Fruit fly (Drosophila melanogaster): ENCODE measurements around the gene CG2258.
A peak's percentile ranks its signal among the peaks of the same experiment; 100 is the strongest.

The CG2258 gene

dm6 chrX:8100826-8101079 lies 1.1 kb downstream of the CG2258 start:
- no peak for TF ChIP-seq CG32121 (GFP tag; IDR thresholded peaks at IDR 0.05)
- no peak for TF ChIP-seq CG12605 (GFP tag; IDR thresholded peaks at IDR 0.05)
- no peak for TF ChIP-seq CG14655 (GFP tag; optimal IDR thresholded peaks at IDR 0.05)
- no peak for TF ChIP-seq CG4496 (GFP tag; IDR thresholded peaks at IDR 0.05)
- TF ChIP-seq Pif1B (GFP tag; optimal IDR thresholded peaks at IDR 0.05), result no peak
- TF ChIP-seq CG34367 (tag; optimal IDR thresholded peaks at IDR 0.05), result no peak
- no peak for TF ChIP-seq CG15710 (tag; optimal IDR thresholded peaks at IDR 0.05)
- no peak for TF ChIP-seq CG17806 (tag; optimal IDR thresholded peaks at IDR 0.05)
- no peak for TF ChIP-seq rn (GFP tag; IDR thresholded peaks at IDR 0.05)
- TF ChIP-seq fd96Ca (GFP tag; IDR thresholded peaks at IDR 0.05), result no peak
- no peak for TF ChIP-seq CG13204 (GFP tag; optimal IDR thresholded peaks at IDR 0.05)
- TF ChIP-seq Ets98B (GFP tag; IDR thresholded peaks at IDR 0.05), result no peak
- no peak for TF ChIP-seq CG8159 (tag; optimal IDR thresholded peaks at IDR 0.05)
- no peak for TF ChIP-seq gl (tag; optimal IDR thresholded peaks at IDR 0.05)
- TF ChIP-seq D1 (tag; optimal IDR thresholded peaks at IDR 0.05), result no peak
- no peak for TF ChIP-seq EcR (GFP tag; optimal IDR thresholded peaks at IDR 0.05)
- TF ChIP-seq CG8301 (tag; optimal IDR thresholded peaks at IDR 0.05), result no peak

- TF ChIP-seq CG15710 (tag; optimal IDR thresholded peaks at IDR 0.05) (peak; percentile 77), EcR (GFP tag; optimal IDR thresholded peaks at IDR 0.05) (no peak), Ets98B (GFP tag; IDR thresholded peaks at IDR 0.05) (peak; percentile 91), gl (tag; optimal IDR thresholded peaks at IDR 0.05) (peak; percentile 55), CG14655 (GFP tag; optimal IDR thresholded peaks at IDR 0.05) (peak; percentile 83), CG4496 (GFP tag; IDR thresholded peaks at IDR 0.05) (peak; percentile 93), CG13204 (GFP tag; optimal IDR thresholded peaks at IDR 0.05) (peak; percentile 46), Snoo (tag; optimal IDR thresholded peaks at IDR 0.05) (peak; percentile 54), CG17806 (tag; optimal IDR thresholded peaks at IDR 0.05) (peak; percentile 79), CG8301 (tag; optimal IDR thresholded peaks at IDR 0.05) (peak; percentile 75), Pif1A (GFP tag; optimal IDR thresholded peaks at IDR 0.05) (peak; percentile 78), Pif1B (GFP tag; optimal IDR thresholded peaks at IDR 0.05) (peak; percentile 70), CG34367 (tag; optimal IDR thresholded peaks at IDR 0.05) (peak; percentile 71), CG32121 (GFP tag; IDR thresholded peaks at IDR 0.05) (peak; percentile 87), CG9948 (tag; optimal IDR thresholded peaks at IDR 0.05) (peak; percentile 81), rn (GFP tag; IDR thresholded peaks at IDR 0.05) (peak; percentile 25; the same call in 1 of the 2 replicates), fd96Ca (GFP tag; IDR thresholded peaks at IDR 0.05) (peak; percentile 84), CG12605 (GFP tag; IDR thresholded peaks at IDR 0.05) (peak; percentile 85), D1 (tag; optimal IDR thresholded peaks at IDR 0.05) (peak; percentile 34), CG8159 (tag; optimal IDR thresholded peaks at IDR 0.05) (peak; percentile 82), CG10348 (GFP tag; IDR thresholded peaks at IDR 0.05) (0 out of 2 replicates have a peak, but pooled peaks have one; percentile 24)
Measured at dm6 chrX:8100026-8100825, 1.7 kb downstream of the CG2258 start.

dm6 chrX:8093722-8094177 lies 8.1 kb downstream of the CG2258 start, which contains the start of gene UbcE2H:
Gene UbcE2H (minus strand): TSS chrX:8094064.
- TF ChIP-seq CG14655 (GFP tag; optimal IDR thresholded peaks at IDR 0.05), result no peak
- no peak for TF ChIP-seq fd96Ca (GFP tag; IDR thresholded peaks at IDR 0.05)
- TF ChIP-seq CG10348 (GFP tag; IDR thresholded peaks at IDR 0.05), result no peak
- TF ChIP-seq CG12605 (GFP tag; IDR thresholded peaks at IDR 0.05), result no peak
- TF ChIP-seq Snoo (tag; optimal IDR thresholded peaks at IDR 0.05), result no peak
- TF ChIP-seq Pif1B (GFP tag; optimal IDR thresholded peaks at IDR 0.05), result peak; percentile 28
- no peak for TF ChIP-seq Ets98B (GFP tag; IDR thresholded peaks at IDR 0.05)
- peak; percentile 36 for TF ChIP-seq Pif1A (GFP tag; optimal IDR thresholded peaks at IDR 0.05)
- TF ChIP-seq rn (GFP tag; IDR thresholded peaks at IDR 0.05), result no peak
- TF ChIP-seq D1 (tag; optimal IDR thresholded peaks at IDR 0.05), result peak; percentile 39
- no peak for TF ChIP-seq EcR (GFP tag; optimal IDR thresholded peaks at IDR 0.05)
- TF ChIP-seq CG32121 (GFP tag; IDR thresholded peaks at IDR 0.05), result no peak
- no peak for TF ChIP-seq CG13204 (GFP tag; optimal IDR thresholded peaks at IDR 0.05)
- TF ChIP-seq CG8159 (tag; optimal IDR thresholded peaks at IDR 0.05), result no peak
- no peak for TF ChIP-seq CG4496 (GFP tag; IDR thresholded peaks at IDR 0.05)
- no peak for TF ChIP-seq CG15710 (tag; optimal IDR thresholded peaks at IDR 0.05)
- no peak for TF ChIP-seq gl (tag; optimal IDR thresholded peaks at IDR 0.05)
- TF ChIP-seq CG17806 (tag; optimal IDR thresholded peaks at IDR 0.05), result no peak
- TF ChIP-seq CG8301 (tag; optimal IDR thresholded peaks at IDR 0.05), result no peak
- no peak for TF ChIP-seq CG9948 (tag; optimal IDR thresholded peaks at IDR 0.05)
- TF ChIP-seq CG34367 (tag; optimal IDR thresholded peaks at IDR 0.05), result no peak

dm6 chrX:8092893-8093721 lies 8.8 kb downstream of the CG2258 start:
- TF ChIP-seq CG8159 (tag; optimal IDR thresholded peaks at IDR 0.05) (peak; percentile 35), EcR (GFP tag; optimal IDR thresholded peaks at IDR 0.05) (peak; percentile 93), CG14655 (GFP tag; optimal IDR thresholded peaks at IDR 0.05) (no peak), CG13204 (GFP tag; optimal IDR thresholded peaks at IDR 0.05) (no peak)

dm6 chrX:8092075-8092682 lies 9.7 kb downstream of the CG2258 start:
- peak; percentile 97 for TF ChIP-seq CG8159 (tag; optimal IDR thresholded peaks at IDR 0.05)
- peak; percentile 95 for TF ChIP-seq CG9948 (tag; optimal IDR thresholded peaks at IDR 0.05)
- peak; percentile 87 for TF ChIP-seq CG13204 (GFP tag; optimal IDR thresholded peaks at IDR 0.05)
- peak; percentile 98 for TF ChIP-seq CG14655 (GFP tag; optimal IDR thresholded peaks at IDR 0.05)
- peak; percentile 87 for TF ChIP-seq D1 (tag; optimal IDR thresholded peaks at IDR 0.05)
- TF ChIP-seq CG34367 (tag; optimal IDR thresholded peaks at IDR 0.05), result peak; percentile 92
- TF ChIP-seq CG12605 (GFP tag; IDR thresholded peaks at IDR 0.05), result peak; percentile 90
- peak; percentile 94 for TF ChIP-seq Snoo (tag; optimal IDR thresholded peaks at IDR 0.05)
- no peak for TF ChIP-seq EcR (GFP tag; optimal IDR thresholded peaks at IDR 0.05)
- peak; percentile 84 for TF ChIP-seq gl (tag; optimal IDR thresholded peaks at IDR 0.05)
- peak; percentile 95 for TF ChIP-seq CG4496 (GFP tag; IDR thresholded peaks at IDR 0.05)
- peak; percentile 95 for TF ChIP-seq CG8301 (tag; optimal IDR thresholded peaks at IDR 0.05)
- TF ChIP-seq Pif1B (GFP tag; optimal IDR thresholded peaks at IDR 0.05), result peak; percentile 93
- TF ChIP-seq fd96Ca (GFP tag; IDR thresholded peaks at IDR 0.05), result peak; percentile 72; the same call in 2 of the 3 replicates
- TF ChIP-seq Pif1A (GFP tag; optimal IDR thresholded peaks at IDR 0.05), result peak; percentile 91
- peak; percentile 85 for TF ChIP-seq CG10348 (GFP tag; IDR thresholded peaks at IDR 0.05)
- peak; percentile 83 for TF ChIP-seq rn (GFP tag; IDR thresholded peaks at IDR 0.05)
- peak; percentile 95 for TF ChIP-seq CG32121 (GFP tag; IDR thresholded peaks at IDR 0.05)
- peak; percentile 97 for TF ChIP-seq CG15710 (tag; optimal IDR thresholded peaks at IDR 0.05)
- peak; percentile 93 for TF ChIP-seq Ets98B (GFP tag; IDR thresholded peaks at IDR 0.05)
- peak; percentile 95 for TF ChIP-seq CG17806 (tag; optimal IDR thresholded peaks at IDR 0.05)
